Worm (Caenorhabditis elegans) whole organism, L4/young adult: ENCODE data around the gene hlh-33.

Experiments
- W03F9.2 ChIP-seq: fragments of 150-350 bp; optimal IDR thresholded peaks from 2 replicates; lab custom pipeline; 2014; ENCODE audit warnings: missing biosample characterization, missing genetic modification characterization
- dao-5 ChIP-seq: sonication (generic microtip); optimal IDR thresholded peaks from 2 replicates; lab custom pipeline; 2016; ENCODE audit warnings: missing genotype, missing genetic modification characterization, moderate library complexity, missing compliant biosample characterization
- him-1 ChIP-seq: sonication (generic microtip); optimal IDR thresholded peaks from 2 replicates; lab custom pipeline; 2016; ENCODE audit warnings: missing genotype, missing genetic modification reagents, missing genetic modification characterization, missing compliant biosample characterization

The hlh-33 gene

ce11 chrIII:1853944-1854343 lies 1.2 kb upstream of the hlh-33 start:
- TF ChIP-seq W03F9.2 (tag; lab: Kevin White, UChicago), result no peak
- no peak for TF ChIP-seq dao-5 (tag; lab: Kevin White, UChicago)
- no peak for TF ChIP-seq him-1 (tag; lab: Kevin White, UChicago)

- TF ChIP-seq dao-5 (tag; lab: Kevin White, UChicago) (no peak), him-1 (tag; lab: Kevin White, UChicago) (no peak), W03F9.2 (tag; lab: Kevin White, UChicago) (no peak)
Measured at ce11 chrIII:1856175-1856574, 983 bp downstream of the hlh-33 start.

ce11 chrIII:1856679-1857078 lies 1.5 kb downstream of the hlh-33 start:
- TF ChIP-seq W03F9.2 (tag; lab: Kevin White, UChicago), result no peak
- TF ChIP-seq him-1 (tag; lab: Kevin White, UChicago), result no peak
- no peak for TF ChIP-seq dao-5 (tag; lab: Kevin White, UChicago)

ce11 chrIII:1859532-1859931 lies 4.3 kb downstream of the hlh-33 start, which contains the start of gene ddp-1:
Gene ddp-1, plus strand, starts transcription at chrIII:1859888.
- TF ChIP-seq him-1 (tag; lab: Kevin White, UChicago) (peak; percentile 80), W03F9.2 (tag; lab: Kevin White, UChicago) (peak; percentile 96), dao-5 (tag; lab: Kevin White, UChicago) (no peak)

ce11 chrIII:1860129-1860528 lies 4.9 kb downstream of the hlh-33 start, which contains the start of gene ttc-7:
Gene ttc-7, plus strand, starts transcription at chrIII:1860429.
- TF ChIP-seq W03F9.2 (tag; lab: Kevin White, UChicago) (no peak), dao-5 (tag; lab: Kevin White, UChicago) (no peak), him-1 (tag; lab: Kevin White, UChicago) (no peak)

ce11 chrIII:1876267-1876865 lies 21.2 kb downstream of the hlh-33 start:
- TF ChIP-seq W03F9.2 (tag; lab: Kevin White, UChicago) (no peak), him-1 (tag; lab: Kevin White, UChicago) (no peak), dao-5 (tag; lab: Kevin White, UChicago) (no peak)

ce11 chrIII:1877189-1877588 lies 22.0 kb downstream of the hlh-33 start:
- TF ChIP-seq W03F9.2 (tag; lab: Kevin White, UChicago) (no peak), dao-5 (tag; lab: Kevin White, UChicago) (no peak), him-1 (tag; lab: Kevin White, UChicago) (no peak)

- TF ChIP-seq W03F9.2 (tag; lab: Kevin White, UChicago), result no peak
- no peak for TF ChIP-seq dao-5 (tag; lab: Kevin White, UChicago)
- TF ChIP-seq him-1 (tag; lab: Kevin White, UChicago), result no peak
Measured at ce11 chrIII:1878065-1878464, 22.9 kb downstream of the hlh-33 start, which contains the start of gene smi-1. Gene smi-1, plus strand, starts transcription at chrIII:1878365.

ce11 chrIII:1878918-1879317 lies 23.7 kb downstream of the hlh-33 start:
- no peak for TF ChIP-seq dao-5 (tag; lab: Kevin White, UChicago)
- TF ChIP-seq him-1 (tag; lab: Kevin White, UChicago), result no peak
- TF ChIP-seq W03F9.2 (tag; lab: Kevin White, UChicago), result no peak

- no peak for TF ChIP-seq dao-5 (tag; lab: Kevin White, UChicago)
- no peak for TF ChIP-seq W03F9.2 (tag; lab: Kevin White, UChicago)
- no peak for TF ChIP-seq him-1 (tag; lab: Kevin White, UChicago)
Measured at ce11 chrIII:1880221-1880620, 25.0 kb downstream of the hlh-33 start.

- no peak for TF ChIP-seq W03F9.2 (tag; lab: Kevin White, UChicago)
- TF ChIP-seq him-1 (tag; lab: Kevin White, UChicago), result no peak
- no peak for TF ChIP-seq dao-5 (tag; lab: Kevin White, UChicago)
Measured at ce11 chrIII:1882678-1883077, 27.5 kb downstream of the hlh-33 start.

- no peak for TF ChIP-seq W03F9.2 (tag; lab: Kevin White, UChicago)
- TF ChIP-seq him-1 (tag; lab: Kevin White, UChicago), result no peak
- TF ChIP-seq dao-5 (tag; lab: Kevin White, UChicago), result no peak
Measured at ce11 chrIII:1886914-1887313, 31.7 kb downstream of the hlh-33 start.

- no peak for TF ChIP-seq him-1 (tag; lab: Kevin White, UChicago)
- no peak for TF ChIP-seq dao-5 (tag; lab: Kevin White, UChicago)
- no peak for TF ChIP-seq W03F9.2 (tag; lab: Kevin White, UChicago)
Measured at ce11 chrIII:1887354-1887753, 32.2 kb downstream of the hlh-33 start, which contains the start of gene B0524.3. Gene B0524.3, plus strand, starts transcription at chrIII:1887654.

- TF ChIP-seq him-1 (tag; lab: Kevin White, UChicago) (no peak), dao-5 (tag; lab: Kevin White, UChicago) (no peak), W03F9.2 (tag; lab: Kevin White, UChicago) (no peak)
Measured at ce11 chrIII:1893405-1893804, 38.2 kb downstream of the hlh-33 start.
